ENCODE assay signal across 1 fruit fly cellular context in genomic region chr3R:21089416-21089815, dm6.
TF ChIP-seq lines count a peak whose summit lies in the region.

No protein-coding gene starts in this region.

TF ChIP-seq in whole organism, prepupa, 60 proteins besides CTCF, POLR2A, EP300 and RAD21 (continued from another document):
- TF ChIP-seq OdsH (GFP tag; optimal IDR thresholded peaks at IDR 0.05; lab: Kevin White, UChicago) (no peak), spab (GFP tag; optimal IDR thresholded peaks at IDR 0.05; lab: Kevin White, UChicago) (peak; percentile 24), CG7368 (GFP tag; optimal IDR thresholded peaks at IDR 0.05; lab: Kevin White, UChicago) (peak; percentile 58), svp (GFP tag; lab: Kevin White, UChicago) (peak; percentile 22), pdm3 (GFP tag; optimal IDR thresholded peaks at IDR 0.05; lab: Kevin White, UChicago) (no peak), CG31627 (GFP tag; optimal IDR thresholded peaks at IDR 0.05; lab: Kevin White, UChicago) (no peak), fkh (GFP tag; optimal IDR thresholded peaks at IDR 0.05; lab: Kevin White, UChicago) (no peak), CG8119 (GFP tag; IDR thresholded peaks at IDR 0.05; lab: Robert Waterston, UW) (no peak), CG8319 (GFP tag; optimal IDR thresholded peaks at IDR 0.05; lab: Kevin White, UChicago) (peak; percentile 3), achi (GFP tag; optimal IDR thresholded peaks at IDR 0.05; lab: Kevin White, UChicago) (no peak), fd59A (GFP tag; optimal IDR thresholded peaks at IDR 0.05; lab: Kevin White, UChicago) (peak; percentile 35), topi (GFP tag; optimal IDR thresholded peaks at IDR 0.05; lab: Kevin White, UChicago) (peak; percentile 51), Hr38 (GFP tag; optimal IDR thresholded peaks at IDR 0.05; lab: Kevin White, UChicago) (no peak), fd85E (GFP tag; optimal IDR thresholded peaks at IDR 0.05; lab: Kevin White, UChicago) (no peak), CG3032 (tag; optimal IDR thresholded peaks at IDR 0.05; lab: Kevin White, UChicago) (no peak), CG11762 (GFP tag; optimal IDR thresholded peaks at IDR 0.05; lab: Kevin White, UChicago; ENCODE audit: insufficient read depth) (no peak)
